Worm (Caenorhabditis elegans): ENCODE measurements around the gene set-11.

- TF ChIP-seq cog-1 (tag; optimal IDR thresholded peaks at IDR 0.05) (no peak), flt-1 (GFP tag; IDR thresholded peaks at IDR 0.05) (no peak)
These were observed 26.8 kb upstream of the set-11 start for ce11 chrII:2719212-2719611.

Data from whole organism, midembryonic.